Worm (Caenorhabditis elegans): ENCODE measurements around the gene ZK632.2.

- no peak for TF ChIP-seq lsy-2 (tag; optimal IDR thresholded peaks at IDR 0.05)
- no peak for TF ChIP-seq nhr-12 (tag; optimal IDR thresholded peaks at IDR 0.05)
- no peak for TF ChIP-seq cnd-1 (tag; optimal IDR thresholded peaks at IDR 0.05)
- no peak for TF ChIP-seq blmp-1 (tag; optimal IDR thresholded peaks at IDR 0.05)
- TF ChIP-seq ces-1 (GFP tag; optimal IDR thresholded peaks at IDR 0.05): no peak
- TF ChIP-seq mep-1 (tag; optimal IDR thresholded peaks at IDR 0.05): no peak
- no peak for TF ChIP-seq lin-13 (tag; optimal IDR thresholded peaks at IDR 0.05)
- no peak for TF ChIP-seq unc-39 (tag; optimal IDR thresholded peaks at IDR 0.05)
- no peak for TF ChIP-seq flh-1 (GFP tag; optimal IDR thresholded peaks at IDR 0.05)
- no peak for TF ChIP-seq snpc-4 (tag; optimal IDR thresholded peaks at IDR 0.05)
- TF ChIP-seq pha-4 (tag; optimal IDR thresholded peaks at IDR 0.05): no peak
- no peak for TF ChIP-seq nhr-76 (tag; optimal IDR thresholded peaks at IDR 0.05)
These were observed 41.5 kb upstream of the ZK632.2 start, which contains the start of gene vps-53 for ce11 chrIII:9757414-9757813.

All from whole organism, mixed stage, embryonic.